Worm (Caenorhabditis elegans) whole organism, L3 larva: ENCODE measurements around the gene C54F6.5.

Experiments used
- R02D3.7 ChIP-seq: fragments of 150-350 bp; optimal IDR thresholded peaks from 2 replicates; lab custom pipeline; 2014; ENCODE audit warnings: missing biosample characterization, missing genetic modification characterization
- ZK546.5 ChIP-seq: sonication (generic microtip); optimal IDR thresholded peaks from 2 replicates; lab custom pipeline; 2017; ENCODE audit warnings: missing biosample characterization, missing genetic modification characterization
- aly-2 ChIP-seq: fragments of 150-350 bp; optimal IDR thresholded peaks from 2 replicates; lab custom pipeline; 2014; ENCODE audit warnings: missing biosample characterization, missing genetic modification characterization
- ama-1 ChIP-seq: fragments of 150-350 bp; optimal IDR thresholded peaks from 2 replicates; lab custom pipeline; 2018
- ceh-16 ChIP-seq: sonication (generic microtip); optimal IDR thresholded peaks from 2 replicates; lab custom pipeline; 2017; ENCODE audit warnings: missing biosample characterization, missing genetic modification characterization
- ceh-9 ChIP-seq: sonication (generic microtip); optimal IDR thresholded peaks from 2 replicates; lab custom pipeline; 2018; ENCODE audit warnings: missing biosample characterization, missing genetic modification characterization
- egl-27 ChIP-seq: sonication (generic microtip); optimal IDR thresholded peaks from 4 replicates; lab custom pipeline; 2017; ENCODE audit warnings: missing biosample characterization, missing genetic modification reagents, missing genetic modification characterization
- elt-1 ChIP-seq: fragments of 150-350 bp; optimal IDR thresholded peaks from 2 replicates; lab custom pipeline; 2014; ENCODE audit warnings: missing biosample characterization, missing genetic modification characterization
- elt-2 ChIP-seq: sonication (generic microtip); optimal IDR thresholded peaks from 2 replicates; lab custom pipeline; 2016; ENCODE audit warnings: missing genetic modification reagents, mild to moderate bottlenecking, missing genetic modification characterization, missing compliant biosample characterization
- eor-1 ChIP-seq, 2 experiments: fragments of 150-350 bp; optimal IDR thresholded peaks; 2 replicates each; lab custom pipeline; 2014 to 2018; ENCODE audit warnings: missing biosample characterization in 2 of 2, missing genetic modification characterization in 2 of 2
- fkh-10 ChIP-seq: sonication (generic microtip); optimal IDR thresholded peaks from 2 replicates; lab custom pipeline; 2017; ENCODE audit warnings: missing biosample characterization, missing genetic modification reagents, missing genetic modification characterization
- fkh-2 ChIP-seq: fragments of 150-350 bp; optimal IDR thresholded peaks from 2 replicates; lab custom pipeline; 2014; ENCODE audit warnings: missing biosample characterization, missing genetic modification reagents, missing genetic modification characterization
- hmg-11 ChIP-seq: sonication (generic microtip); optimal IDR thresholded peaks from 2 replicates; lab custom pipeline; 2016; ENCODE audit warnings: missing genetic modification characterization, missing compliant biosample characterization
- jun-1 ChIP-seq: fragments of 150-350 bp; optimal IDR thresholded peaks from 2 replicates; lab custom pipeline; 2014; ENCODE audit warnings: missing biosample characterization, missing genetic modification reagents, missing genetic modification characterization
- lsy-12 ChIP-seq: sonication (generic microtip); optimal IDR thresholded peaks from 2 replicates; lab custom pipeline; 2016; ENCODE audit warnings: mild to moderate bottlenecking, missing genetic modification characterization, missing compliant biosample characterization
- nfya-1 ChIP-seq: sonication (generic microtip); optimal IDR thresholded peaks from 2 replicates; lab custom pipeline; 2017; ENCODE audit warnings: missing genetic modification characterization, mild to moderate bottlenecking, missing compliant biosample characterization, antibody characterized with exemption, moderate library complexity; ENCODE audit not compliant: insufficient read depth
- nhr-11 ChIP-seq: fragments of 150-350 bp; optimal IDR thresholded peaks from 2 replicates; lab custom pipeline; 2014; ENCODE audit warnings: missing biosample characterization, missing genetic modification characterization
- nhr-12 ChIP-seq: fragments of 150-350 bp; optimal IDR thresholded peaks from 2 replicates; lab custom pipeline; 2014; ENCODE audit warnings: missing biosample characterization, missing genetic modification characterization
- nhr-23 ChIP-seq: fragments of 150-350 bp; optimal IDR thresholded peaks from 2 replicates; lab custom pipeline; 2014; ENCODE audit warnings: missing biosample characterization, missing genetic modification reagents, missing genetic modification characterization
- nhr-237 ChIP-seq: fragments of 150-350 bp; optimal IDR thresholded peaks from 2 replicates; lab custom pipeline; 2014; ENCODE audit warnings: missing biosample characterization, missing genetic modification characterization
- nhr-43 ChIP-seq: sonication (generic microtip); optimal IDR thresholded peaks from 2 replicates; lab custom pipeline; 2016; ENCODE audit warnings: mild to moderate bottlenecking, missing genetic modification characterization, missing compliant biosample characterization; ENCODE audit not compliant: poor library complexity, severe bottlenecking
- nhr-67 ChIP-seq: fragments of 150-350 bp; optimal IDR thresholded peaks from 2 replicates; lab custom pipeline; 2014; ENCODE audit warnings: missing biosample characterization, missing genetic modification characterization
- nhr-76 ChIP-seq: fragments of 150-350 bp; sonication (generic microtip); optimal IDR thresholded peaks from 5 replicates; lab custom pipeline; 2014; ENCODE audit warnings: missing biosample characterization, missing genetic modification characterization
- nhr-77 ChIP-seq: fragments of 150-350 bp; optimal IDR thresholded peaks from 2 replicates; lab custom pipeline; 2014; ENCODE audit warnings: missing biosample characterization, missing genetic modification characterization
- pha-4 ChIP-seq: fragments of 150-350 bp; optimal IDR thresholded peaks from 2 replicates; lab custom pipeline; 2014; ENCODE audit warnings: missing biosample characterization, missing genetic modification reagents, missing genetic modification characterization
- pqm-1 ChIP-seq: fragments of 150-350 bp; optimal IDR thresholded peaks from 2 replicates; lab custom pipeline; 2017; ENCODE audit warnings: missing biosample characterization, missing genetic modification characterization, inconsistent platforms
- sea-2 ChIP-seq: fragments of 150-350 bp; sonication (generic microtip); optimal IDR thresholded peaks from 4 replicates; lab custom pipeline; 2014; ENCODE audit warnings: missing biosample characterization, missing genetic modification reagents, missing genetic modification characterization
- snpc-4 ChIP-seq: fragments of 150-350 bp; optimal IDR thresholded peaks from 2 replicates; lab custom pipeline; 2014; ENCODE audit warnings: missing biosample characterization, missing genetic modification characterization
- tbx-2 ChIP-seq: sonication (generic microtip); optimal IDR thresholded peaks from 2 replicates; lab custom pipeline; 2016; ENCODE audit warnings: mild to moderate bottlenecking, missing genetic modification characterization, missing compliant biosample characterization
- unc-62 ChIP-seq: fragments of 150-350 bp; sonication (generic microtip); optimal IDR thresholded peaks from 4 replicates; lab custom pipeline; 2014; ENCODE audit warnings: missing biosample characterization, missing genetic modification reagents, missing genetic modification characterization
- zag-1 ChIP-seq: fragments of 150-350 bp; optimal IDR thresholded peaks from 2 replicates; lab custom pipeline; 2014; ENCODE audit warnings: missing biosample characterization, missing genetic modification characterization
- ztf-4 ChIP-seq: fragments of 150-350 bp; optimal IDR thresholded peaks from 2 replicates; lab custom pipeline; 2014; ENCODE audit warnings: missing biosample characterization, missing genetic modification characterization

C54F6.5 gene

DNA sequence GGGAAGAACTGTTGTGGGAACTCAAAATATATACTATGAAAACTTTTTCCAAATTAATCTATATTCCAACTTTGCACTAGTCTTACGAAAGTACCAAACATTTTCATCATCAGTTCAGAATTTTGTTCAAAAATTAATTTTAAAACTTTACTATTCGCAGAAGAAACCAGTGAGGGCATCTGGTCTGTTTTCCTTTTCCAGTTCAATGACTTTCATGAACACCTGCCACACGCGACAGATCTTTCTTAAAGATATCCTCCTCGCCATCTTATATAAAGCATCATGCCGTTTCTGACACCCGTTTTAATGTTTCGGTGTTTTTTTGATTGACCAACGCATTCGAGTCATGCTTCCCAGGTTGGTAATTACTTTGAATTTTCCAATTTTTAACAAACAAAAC is 4.0 kb downstream of the C54F6.5 start, which contains the start of gene C54F6.3:
TSS of gene C54F6.3 (plus strand) at position 301 of the 400 bp plus-strand sequence.
- TF ChIP-seq nhr-11 (tag; lab: Kevin White, UChicago) (no peak), nhr-23 (tag; lab: Kevin White, UChicago) (no peak), ztf-4 (no peak), elt-2 (tag; lab: Kevin White, UChicago) (no peak), fkh-2 (tag; lab: Kevin White, UChicago) (no peak), eor-1 (tag; optimal IDR thresholded peaks at IDR 0.05; lab: Kevin White, UChicago) (no peak), nhr-67 (no peak), zag-1 (tag; lab: Kevin White, UChicago) (no peak), aly-2 (tag; lab: Kevin White, UChicago) (no peak), ama-1 (lab: Kevin White, UChicago) (no peak), nhr-12 (tag; lab: Kevin White, UChicago) (no peak), unc-62 (GFP tag; lab: Kevin White, UChicago) (no peak), nhr-43 (tag; lab: Kevin White, UChicago) (no peak), nhr-237 (tag; lab: Kevin White, UChicago) (no peak), pha-4 (tag; lab: Kevin White, UChicago) (no peak), pqm-1 (tag; lab: Kevin White, UChicago) (no peak), nfya-1 (tag; lab: Kevin White, UChicago) (no peak), egl-27 (tag; lab: Kevin White, UChicago) (no peak), sea-2 (GFP tag; lab: Kevin White, UChicago) (no peak), lsy-12 (tag; lab: Kevin White, UChicago) (no peak)

DNA sequence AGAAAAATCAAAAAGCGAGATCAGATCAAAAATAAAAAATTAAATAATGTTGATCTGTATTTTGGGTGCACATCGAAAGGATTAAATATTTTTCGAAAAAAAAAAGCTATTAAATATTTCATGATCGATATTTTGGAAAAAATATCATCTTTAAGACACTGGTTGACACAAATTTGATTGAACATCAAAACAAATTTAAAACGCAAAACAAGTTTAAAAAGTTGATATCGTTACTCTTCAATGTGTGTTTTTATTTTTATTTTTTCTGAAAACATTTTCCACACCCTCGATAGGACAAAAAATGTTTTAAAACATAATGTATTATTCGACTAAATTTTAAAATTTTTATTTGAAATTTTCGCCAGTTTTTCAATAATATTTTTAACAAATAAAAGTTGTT is 9.1 kb downstream of the C54F6.5 start, which contains the start of gene C54F6.12:
TSS of gene C54F6.12 (minus strand) at position 101 of the 400 bp plus-strand sequence.
- TF ChIP-seq hmg-11 (tag; lab: Kevin White, UChicago) = no peak
- no peak for TF ChIP-seq eor-1 (tag; optimal IDR thresholded peaks at IDR 0.05; lab: Kevin White, UChicago)
- TF ChIP-seq nhr-237 (tag; lab: Kevin White, UChicago) = no peak
- TF ChIP-seq jun-1 (tag; lab: Kevin White, UChicago) = no peak
- TF ChIP-seq R02D3.7 (tag; lab: Kevin White, UChicago) = no peak
- TF ChIP-seq nhr-77 = no peak

DNA sequence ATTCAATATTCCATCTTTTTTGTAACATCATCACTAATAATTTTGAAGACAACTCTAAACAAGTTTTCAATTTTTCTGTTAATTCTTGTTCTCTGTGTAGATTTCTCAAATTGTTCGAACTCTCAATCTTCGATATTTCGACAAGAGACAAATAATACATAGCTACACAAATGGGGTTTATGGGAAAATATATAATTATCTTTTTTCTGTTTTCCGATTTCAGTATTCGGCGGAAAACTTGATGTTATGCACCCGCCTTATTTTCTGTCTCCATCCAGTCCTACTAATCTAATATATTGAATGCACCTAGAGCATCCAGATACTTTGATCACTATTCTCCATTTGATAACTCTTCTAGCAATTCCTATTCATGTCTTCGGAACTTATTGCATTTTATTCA is 10.1 kb downstream of the C54F6.5 start, which contains the start of gene srh-268:
TSS of gene srh-268 (plus strand) at position 301 of the 400 bp plus-strand sequence.
- TF ChIP-seq sea-2 (GFP tag; lab: Kevin White, UChicago) (no peak), elt-1 (tag; lab: Kevin White, UChicago) (no peak), tbx-2 (tag; lab: Kevin White, UChicago) (no peak), nhr-43 (tag; lab: Kevin White, UChicago) (no peak), snpc-4 (tag; lab: Kevin White, UChicago) (no peak), fkh-10 (no peak), elt-2 (tag; lab: Kevin White, UChicago) (no peak)

DNA sequence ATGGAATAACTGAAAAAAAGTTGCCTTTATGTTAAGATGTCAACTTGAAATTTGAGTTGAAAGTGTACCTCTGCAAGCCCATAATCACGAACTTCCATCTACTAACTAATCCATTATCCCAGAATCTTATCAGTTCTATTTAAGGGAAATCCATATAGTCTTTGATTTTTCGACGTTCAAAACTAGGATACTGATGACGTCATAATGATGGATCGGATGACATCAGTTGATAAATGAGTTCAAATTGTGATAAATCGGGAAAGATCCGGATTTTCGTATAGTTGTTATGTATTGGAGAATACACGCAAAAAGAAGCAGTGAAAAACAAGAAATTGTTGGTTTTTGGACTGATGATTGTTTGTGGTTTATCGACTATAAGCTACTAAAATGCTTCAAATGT is 14.8 kb downstream of the C54F6.5 start:
- TF ChIP-seq ceh-16 (tag; lab: Kevin White, UChicago) (no peak), ceh-9 (tag; lab: Kevin White, UChicago) (no peak), nhr-43 (tag; lab: Kevin White, UChicago) (peak; percentile 90), nhr-23 (tag; lab: Kevin White, UChicago) (peak; percentile 91), fkh-10 (no peak)

DNA sequence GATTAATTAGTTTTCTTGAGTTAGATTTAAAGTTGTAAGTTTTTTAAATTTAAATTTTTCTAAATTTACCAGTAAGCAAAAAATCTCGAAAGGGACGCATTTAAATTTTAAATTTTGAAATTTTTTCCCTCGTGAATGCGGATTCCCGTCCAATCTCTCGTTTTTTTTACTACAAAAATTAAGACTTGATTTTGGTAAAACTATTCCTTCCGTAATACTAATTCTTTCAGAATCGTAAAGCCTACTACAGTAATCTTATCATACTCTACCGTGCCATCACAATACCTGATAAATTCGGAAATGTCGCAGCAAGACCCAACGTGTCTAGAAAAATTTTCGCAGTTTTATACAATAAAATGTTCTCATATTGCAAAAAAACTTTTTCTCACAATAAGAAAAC is 16.3 kb downstream of the C54F6.5 start, which contains the start of the genes C54F6.19 and nhx-3:
TSS of gene C54F6.19 (plus strand) at position 301 of the 400 bp plus-strand sequence.
TSS of gene nhx-3 (minus strand) at position 337 of the 400 bp plus-strand sequence.
- TF ChIP-seq R02D3.7 (tag; lab: Kevin White, UChicago) (no peak), nhr-237 (tag; lab: Kevin White, UChicago) (no peak), nhr-76 (tag; lab: Kevin White, UChicago) (no peak), ZK546.5 (tag; lab: Kevin White, UChicago) (no peak)
